Worm (Caenorhabditis elegans) whole organism, late embryonic: ENCODE results near the gene npr-33.

ENCODE experiments used
- ama-1 ChIP-seq: fragments of 150-350 bp; optimal IDR thresholded peaks from 2 replicates; lab custom pipeline; 2014
- ets-4 ChIP-seq: sonication (generic microtip); optimal IDR thresholded peaks from 2 replicates; lab custom pipeline; 2016; ENCODE audit warnings: missing genetic modification characterization, missing compliant biosample characterization
- lin-11 ChIP-seq: fragments of 200-800 bp; sonication (Bioruptor generic); optimal IDR thresholded peaks from 2 replicates; lab custom pipeline; 2018; ENCODE audit warnings: mild to moderate bottlenecking, missing genetic modification characterization, missing compliant biosample characterization
- pha-4 ChIP-seq: fragments of 150-350 bp; optimal IDR thresholded peaks from 2 replicates; lab custom pipeline; 2018; ENCODE audit warnings: missing biosample characterization, missing genetic modification reagents, missing genetic modification characterization
- tbx-2 ChIP-seq: sonication (generic microtip); optimal IDR thresholded peaks from 2 replicates; lab custom pipeline; 2016; ENCODE audit warnings: missing genetic modification characterization, missing compliant biosample characterization

- TF ChIP-seq pha-4 (tag; lab: Kevin White, UChicago) (no peak), tbx-2 (tag; lab: Kevin White, UChicago) (no peak), ama-1 (lab: Kevin White, UChicago) (no peak), lin-11 (tag; lab: Kevin White, UChicago) (no peak), ets-4 (tag; lab: Kevin White, UChicago) (no peak)
Observed at ce11 chrX:15887989-15888388, 22.4 kb upstream of the npr-33 start.
